Fruit fly (Drosophila melanogaster) whole organism, pupa: ENCODE measurements around the gene ssp7.

Experiments used
- CG12605 ChIP-seq: fragments of 200-800 bp; sonication (Bioruptor generic); IDR thresholded peaks from 2 replicates; pipeline ENCODE4 v1.3.6; 2022; ENCODE audit warnings: missing biosample characterization, missing genetic modification characterization
- CG14655 ChIP-seq: fragments of 200-800 bp; sonication (Bioruptor generic); optimal IDR thresholded peaks from 3 replicates; lab custom pipeline; 2017; ENCODE audit warnings: mild to moderate bottlenecking, missing biosample characterization, missing genetic modification reagents, missing genetic modification characterization
- CG15710 ChIP-seq: fragments of 200-800 bp; sonication (Bioruptor generic); optimal IDR thresholded peaks from 2 replicates; lab custom pipeline; 2018; ENCODE audit warnings: missing biosample characterization, mild to moderate bottlenecking, missing genetic modification characterization, moderate library complexity
- CG17806 ChIP-seq: fragments of 200-800 bp; sonication (Bioruptor generic); optimal IDR thresholded peaks from 2 replicates; lab custom pipeline; 2018; ENCODE audit warnings: missing biosample characterization, mild to moderate bottlenecking, missing genetic modification characterization, moderate library complexity
- CG32121 ChIP-seq: fragments of 200-800 bp; sonication (Bioruptor generic); IDR thresholded peaks from 2 replicates; pipeline ENCODE4 v1.3.6; 2022; ENCODE audit warnings: missing biosample characterization, missing genetic modification characterization
- CG8159 ChIP-seq: fragments of 200-800 bp; sonication (Bioruptor generic); optimal IDR thresholded peaks from 3 replicates; lab custom pipeline; 2018; ENCODE audit warnings: missing biosample characterization, mild to moderate bottlenecking, missing genetic modification characterization, moderate library complexity
- CG8301 ChIP-seq: fragments of 200-800 bp; sonication (Bioruptor generic); optimal IDR thresholded peaks from 2 replicates; lab custom pipeline; 2018; ENCODE audit warnings: missing biosample characterization, mild to moderate bottlenecking, missing genetic modification characterization
- CG9948 ChIP-seq: fragments of 200-800 bp; sonication (Bioruptor generic); optimal IDR thresholded peaks from 2 replicates; lab custom pipeline; 2018; ENCODE audit warnings: missing biosample characterization, mild to moderate bottlenecking, missing genetic modification characterization, moderate library complexity
- D1 ChIP-seq: fragments of 200-800 bp; sonication (Bioruptor generic); optimal IDR thresholded peaks from 2 replicates; lab custom pipeline; 2018; ENCODE audit warnings: missing biosample characterization, mild to moderate bottlenecking, missing genetic modification characterization, moderate library complexity
- EcR ChIP-seq: fragments of 200-800 bp; sonication (Bioruptor generic); optimal IDR thresholded peaks from 3 replicates; lab custom pipeline; 2019; ENCODE audit warnings: missing biosample characterization, missing genetic modification characterization, mild to moderate bottlenecking, moderate library complexity, missing genetic modification reagents
- Snoo ChIP-seq: fragments of 200-800 bp; sonication (Bioruptor generic); optimal IDR thresholded peaks from 3 replicates; lab custom pipeline; 2017; ENCODE audit warnings: missing biosample characterization, mild to moderate bottlenecking, missing genetic modification characterization, inconsistent platforms
- rn ChIP-seq: fragments of 200-800 bp; sonication (Bioruptor generic); IDR thresholded peaks from 2 replicates; pipeline ENCODE4 v1.3.6; 2022; ENCODE audit warnings: missing biosample characterization, missing genetic modification characterization

dm6 chrX:11109670-11110069 is 30.4 kb downstream of the ssp7 start:
- TF ChIP-seq CG8301 (tag; lab: Kevin White, UChicago) (no peak), EcR (GFP tag; lab: Kevin White, UChicago) (no peak), Snoo (tag; lab: Kevin White, UChicago) (no peak), CG9948 (tag; lab: Kevin White, UChicago) (no peak), CG12605 (GFP tag; lab: Robert Waterston, UW) (no peak), CG32121 (no peak), rn (GFP tag; lab: Robert Waterston, UW) (no peak), CG14655 (no peak), CG15710 (tag; lab: Kevin White, UChicago) (no peak), CG8159 (tag; lab: Kevin White, UChicago) (no peak), CG17806 (tag; lab: Kevin White, UChicago) (no peak), D1 (tag; lab: Kevin White, UChicago) (no peak)
